Worm (Caenorhabditis elegans): ENCODE measurements around the gene C50E3.5.

Gene C50E3.5

ce11 chrV:7631732-7632131, 43.9 kb downstream of the C50E3.5 start, which contains the start of gene srd-25:
TSS of gene srd-25 (plus strand) at chrV:7632032.
- TF ChIP-seq efl-1 (GFP tag; optimal IDR thresholded peaks at IDR 0.05) (no peak), F33H1.4 (GFP tag; IDR thresholded peaks at IDR 0.05) (no peak), attf-3 (GFP tag; conservative IDR thresholded peaks at IDR 0.05) (no peak), fkh-3 (tag; optimal IDR thresholded peaks at IDR 0.05) (no peak), zim-3 (tag; optimal IDR thresholded peaks at IDR 0.05) (no peak), rec-8 (tag; optimal IDR thresholded peaks at IDR 0.05) (no peak), dox-1 (GFP tag; IDR thresholded peaks at IDR 0.05) (no peak), ceh-27 (GFP tag; optimal IDR thresholded peaks at IDR 0.05) (no peak), F37B4.10 (GFP tag; IDR thresholded peaks at IDR 0.05) (no peak), xnd-1 (tag; optimal IDR thresholded peaks at IDR 0.05) (no peak), Y53G8AR.9 (GFP tag; conservative IDR thresholded peaks at IDR 0.05) (no peak), athp-1 (tag; optimal IDR thresholded peaks at IDR 0.05) (no peak), somi-1 (GFP tag; optimal IDR thresholded peaks at IDR 0.05) (no peak), unc-130 (GFP tag; optimal IDR thresholded peaks at IDR 0.05) (no peak), ztf-25 (GFP tag; IDR thresholded peaks at IDR 0.05) (no peak), ztf-26 (tag; optimal IDR thresholded peaks at IDR 0.05) (no peak)

ce11 chrV:7634657-7635056, 46.9 kb downstream of the C50E3.5 start, which contains the start of gene srd-31:
TSS of gene srd-31 (minus strand) at chrV:7634757.
- TF ChIP-seq mxl-1 (tag; optimal IDR thresholded peaks at IDR 0.05) (no peak), attf-6 (GFP tag; IDR thresholded peaks at IDR 0.05) (no peak), dpl-1 (GFP tag; optimal IDR thresholded peaks at IDR 0.05) (no peak), mel-28 (tag; optimal IDR thresholded peaks at IDR 0.05; ENCODE audit: borderline replicate concordance) (no peak)

- no peak for TF ChIP-seq nhr-179 (tag; optimal IDR thresholded peaks at IDR 0.05)
- no peak for TF ChIP-seq lin-54 (GFP tag; optimal IDR thresholded peaks at IDR 0.05)
- no peak for TF ChIP-seq attf-5 (GFP tag; optimal IDR thresholded peaks at IDR 0.05)
- no peak for TF ChIP-seq Y79H2A.3 (GFP tag; conservative IDR thresholded peaks at IDR 0.05)
- no peak for TF ChIP-seq T26A5.8 (tag; optimal IDR thresholded peaks at IDR 0.05)
- no peak for TF ChIP-seq repo-1 (tag; optimal IDR thresholded peaks at IDR 0.05)
- TF ChIP-seq egl-44 (GFP tag; IDR thresholded peaks at IDR 0.05) = no peak
- no peak for TF ChIP-seq hrde-1 (tag; optimal IDR thresholded peaks at IDR 0.05; ENCODE audit: borderline replicate concordance)
- TF ChIP-seq F52B5.7 (tag; optimal IDR thresholded peaks at IDR 0.05) = no peak
- TF ChIP-seq lag-1 (GFP tag; IDR thresholded peaks at IDR 0.05) = no peak
- TF ChIP-seq mel-28 (tag; optimal IDR thresholded peaks at IDR 0.05; ENCODE audit: borderline replicate concordance) = no peak
- TF ChIP-seq Y56A3A.18 (GFP tag; IDR thresholded peaks at IDR 0.05) = no peak
- no peak for TF ChIP-seq nhr-27 (tag; optimal IDR thresholded peaks at IDR 0.05)
- TF ChIP-seq Y95B8A.8 (GFP tag; IDR thresholded peaks at IDR 0.05) = no peak
Observed at ce11 chrV:7635469-7635868, 47.7 kb downstream of the C50E3.5 start, which contains the start of gene srd-29. TSS of gene srd-29 (plus strand) at chrV:7635769.

- TF ChIP-seq bed-1 (GFP tag; IDR thresholded peaks at IDR 0.05) (no peak), attf-3 (GFP tag; conservative IDR thresholded peaks at IDR 0.05) (no peak), mcd-1 (GFP tag; IDR thresholded peaks at IDR 0.05) (no peak), D2030.7 (GFP tag; IDR thresholded peaks at IDR 0.05) (no peak), nfyb-1 (GFP tag; IDR thresholded peaks at IDR 0.05) (no peak), B0336.3 (GFP tag; IDR thresholded peaks at IDR 0.05) (no peak), zfh-2 (GFP tag; conservative IDR thresholded peaks at IDR 0.05) (no peak), Y53F4B.3 (GFP tag; IDR thresholded peaks at IDR 0.05) (no peak), mxl-1 (tag; optimal IDR thresholded peaks at IDR 0.05) (no peak), ztf-6 (GFP tag; IDR thresholded peaks at IDR 0.05) (no peak), lsy-27 (tag; optimal IDR thresholded peaks at IDR 0.05; ENCODE audit: borderline replicate concordance, insufficient read depth) (no peak), ztf-22 (GFP tag; optimal IDR thresholded peaks at IDR 0.05) (no peak)
Observed at ce11 chrV:7637801-7638200, 50.0 kb downstream of the C50E3.5 start, which contains the start of gene clec-45. TSS of gene clec-45 (plus strand) at chrV:7638101.

Data from whole organism, young adult.